Worm (Caenorhabditis elegans) whole organism, early embryonic: ENCODE results near the gene bcl-11.
A peak's percentile ranks its signal among the peaks of the same experiment; 100 is the strongest.

Experiments used
- B0310.2 ChIP-seq: sonication (generic microtip); optimal IDR thresholded peaks from 2 replicates; lab custom pipeline; 2016; ENCODE audit warnings: mild to moderate bottlenecking, missing genetic modification characterization, missing compliant biosample characterization
- F13C5.2 ChIP-seq: sonication (generic microtip); optimal IDR thresholded peaks from 2 replicates; lab custom pipeline; 2017; ENCODE audit warnings: mild to moderate bottlenecking, missing genetic modification characterization, inconsistent platforms, missing compliant biosample characterization
- aly-1 ChIP-seq: sonication (generic microtip); optimal IDR thresholded peaks from 2 replicates; lab custom pipeline; 2016; ENCODE audit warnings: missing genetic modification characterization, missing compliant biosample characterization
- ama-1 ChIP-seq: fragments of 150-350 bp; optimal IDR thresholded peaks from 2 replicates; lab custom pipeline; 2014
- ceh-13 ChIP-seq: fragments of 200-800 bp; sonication (Bioruptor generic); optimal IDR thresholded peaks from 2 replicates; lab custom pipeline; 2018; ENCODE audit warnings: mild to moderate bottlenecking, missing genetic modification characterization, missing compliant biosample characterization
- ceh-36 ChIP-seq: sonication (generic microtip); optimal IDR thresholded peaks from 2 replicates; lab custom pipeline; 2016; ENCODE audit warnings: missing genetic modification characterization, inconsistent platforms, missing compliant biosample characterization
- ets-7 ChIP-seq: sonication (generic microtip); optimal IDR thresholded peaks from 2 replicates; lab custom pipeline; 2016; ENCODE audit warnings: missing genotype, missing genetic modification characterization, missing compliant biosample characterization
- flt-1 ChIP-seq: fragments of 200-800 bp; sonication (Bioruptor generic); IDR thresholded peaks from 2 replicates; pipeline ENCODE4 v1.3.6; 2022; ENCODE audit warnings: missing genetic modification characterization, missing compliant biosample characterization
- hmbx-1 ChIP-seq: sonication (generic microtip); optimal IDR thresholded peaks from 2 replicates; lab custom pipeline; 2016; ENCODE audit warnings: mild to moderate bottlenecking, missing genetic modification characterization, missing compliant biosample characterization
- hmg-4 ChIP-seq: fragments of 200-800 bp; sonication (Bioruptor generic); optimal IDR thresholded peaks from 2 replicates; lab custom pipeline; 2018; ENCODE audit warnings: mild to moderate bottlenecking, missing genetic modification characterization, missing compliant biosample characterization
- hnd-1 ChIP-seq: sonication (generic microtip); optimal IDR thresholded peaks from 2 replicates; lab custom pipeline; 2016; ENCODE audit warnings: missing genetic modification characterization, missing compliant biosample characterization
- pes-1 ChIP-seq: fragments of 200-800 bp; sonication (Bioruptor generic); IDR thresholded peaks from 2 replicates; pipeline ENCODE4 v1.3.6; 2022; ENCODE audit warnings: missing genetic modification reagents, missing genetic modification characterization, missing compliant biosample characterization
- scrt-1 ChIP-seq: fragments of 200-800 bp; sonication (Bioruptor generic); IDR thresholded peaks from 2 replicates; pipeline ENCODE4 v1.3.6; 2022; ENCODE audit warnings: missing genetic modification characterization, missing compliant biosample characterization
- sea-1 ChIP-seq: fragments of 200-800 bp; sonication (Bioruptor generic); conservative IDR thresholded peaks from 2 replicates; pipeline ENCODE4 v1.3.6; 2022; ENCODE audit warnings: missing genetic modification characterization, missing compliant biosample characterization
- tbx-11 ChIP-seq: fragments of 200-800 bp; sonication (Bioruptor generic); IDR thresholded peaks from 2 replicates; pipeline ENCODE4 v1.3.6; 2022; ENCODE audit warnings: missing genetic modification characterization, missing compliant biosample characterization
- tbx-37 ChIP-seq: fragments of 200-800 bp; sonication (Bioruptor generic); conservative IDR thresholded peaks from 2 replicates; pipeline ENCODE4 v1.3.6; 2022; ENCODE audit warnings: missing genetic modification reagents, missing genetic modification characterization, missing compliant biosample characterization
- tra-4 ChIP-seq: sonication (generic microtip); optimal IDR thresholded peaks from 2 replicates; lab custom pipeline; 2017; ENCODE audit warnings: missing genetic modification characterization, missing compliant biosample characterization

The bcl-11 gene

ce11 chrV:6336108-6336507 is 19.7 kb upstream of the bcl-11 start, which contains the start of gene T28C12.6:
Gene T28C12.6 (minus strand): TSS chrV:6336119.
- no peak for TF ChIP-seq tbx-37
- TF ChIP-seq scrt-1 (GFP tag; lab: Robert Waterston, UW): no peak
- no peak for TF ChIP-seq F13C5.2
- TF ChIP-seq ets-7 (tag; lab: Kevin White, UChicago): no peak
- no peak for TF ChIP-seq aly-1 (tag; lab: Kevin White, UChicago)
- no peak for TF ChIP-seq ceh-36 (tag; lab: Kevin White, UChicago)

DNA sequence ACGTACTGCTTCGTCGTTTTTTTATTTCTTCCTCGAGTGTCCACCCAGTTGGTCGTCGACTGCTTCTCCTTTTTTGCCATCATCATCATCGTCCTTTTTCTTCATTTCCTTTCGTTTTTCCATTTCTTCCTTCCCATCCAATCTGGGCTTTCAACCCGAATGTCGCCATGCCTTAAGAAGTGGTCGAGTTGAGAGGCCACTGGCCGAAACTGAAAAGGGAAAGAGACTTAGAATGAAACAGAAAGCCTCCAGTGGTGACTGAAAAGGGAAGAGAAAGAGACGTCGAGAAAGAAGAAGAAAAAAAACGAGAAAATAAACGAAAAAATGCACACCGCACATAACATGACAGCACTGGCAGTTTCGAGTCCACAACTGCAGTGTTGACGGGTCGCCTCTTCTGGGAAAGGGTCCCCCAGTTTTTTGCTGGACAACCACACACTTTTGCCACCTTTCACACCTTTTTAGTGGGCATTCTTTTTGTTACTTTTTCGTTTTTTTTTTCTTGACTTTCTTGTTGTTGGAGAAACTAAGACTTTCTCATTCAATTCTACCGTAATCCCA is 14.7 kb upstream of the bcl-11 start:
- no peak for TF ChIP-seq sea-1 (GFP tag; lab: Robert Waterston, UW)
- no peak for TF ChIP-seq hnd-1 (tag; lab: Kevin White, UChicago)
- no peak for TF ChIP-seq ama-1 (lab: Kevin White, UChicago)
- no peak for TF ChIP-seq tra-4 (tag; lab: Kevin White, UChicago)
- no peak for TF ChIP-seq tbx-37
- no peak for TF ChIP-seq B0310.2 (tag; lab: Kevin White, UChicago)
- no peak for TF ChIP-seq hmg-4 (GFP tag; lab: Kevin White, UChicago)
- no peak for TF ChIP-seq ceh-36 (tag; lab: Kevin White, UChicago)
- TF ChIP-seq pes-1: no peak

ce11 chrV:6342502-6342901 is 13.3 kb upstream of the bcl-11 start:
- TF ChIP-seq B0310.2 (tag; lab: Kevin White, UChicago) (no peak), hnd-1 (tag; lab: Kevin White, UChicago) (no peak), flt-1 (no peak), F13C5.2 (no peak), scrt-1 (GFP tag; lab: Robert Waterston, UW) (no peak), tbx-37 (no peak)

DNA sequence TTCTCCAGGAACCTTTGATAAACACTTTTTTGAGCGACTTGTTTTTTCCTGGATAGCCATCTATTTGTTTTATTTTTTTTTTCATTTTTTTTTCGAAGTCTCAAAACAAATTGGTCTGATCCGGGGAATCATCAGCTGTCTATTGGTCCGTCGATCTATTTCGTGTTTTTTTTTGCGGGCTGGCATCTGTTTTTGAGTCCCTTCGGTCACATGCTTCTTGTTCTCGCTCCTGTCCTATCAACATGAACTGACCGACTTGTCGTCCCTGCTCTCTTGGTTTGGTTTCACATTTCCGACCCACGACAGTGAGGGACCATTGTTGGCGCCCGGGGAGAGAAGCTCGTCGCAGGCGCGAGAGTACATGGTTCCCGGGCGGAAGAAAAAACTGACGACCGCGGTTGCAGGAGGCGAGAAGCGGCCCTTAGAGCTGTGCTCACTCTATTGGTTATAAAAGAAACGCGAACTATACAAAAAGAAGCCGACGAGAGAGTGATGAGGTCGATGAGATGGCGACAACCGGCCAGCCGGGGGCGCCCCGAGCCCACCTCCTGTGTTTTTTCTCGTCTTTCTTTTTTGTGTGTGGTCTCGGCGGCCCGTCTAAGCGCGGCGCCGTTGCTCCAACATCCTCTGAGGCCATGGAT is 11.2 kb upstream of the bcl-11 start:
- TF ChIP-seq sea-1 (GFP tag; lab: Robert Waterston, UW) (no peak), flt-1 (no peak), hnd-1 (tag; lab: Kevin White, UChicago) (no peak), tbx-37 (no peak), aly-1 (tag; lab: Kevin White, UChicago) (peak; percentile 20)

ce11 chrV:6346043-6346618 is 9.7 kb upstream of the bcl-11 start:
- no peak for TF ChIP-seq F13C5.2
- no peak for TF ChIP-seq hnd-1 (tag; lab: Kevin White, UChicago)
- TF ChIP-seq ceh-36 (tag; lab: Kevin White, UChicago): no peak
- no peak for TF ChIP-seq hmbx-1 (tag; lab: Kevin White, UChicago)
- no peak for TF ChIP-seq tra-4 (tag; lab: Kevin White, UChicago)
- no peak for TF ChIP-seq ama-1 (lab: Kevin White, UChicago)
- no peak for TF ChIP-seq tbx-37
- no peak for TF ChIP-seq pes-1
- TF ChIP-seq scrt-1 (GFP tag; lab: Robert Waterston, UW): no peak
- no peak for TF ChIP-seq B0310.2 (tag; lab: Kevin White, UChicago)
- TF ChIP-seq sea-1 (GFP tag; lab: Robert Waterston, UW): no peak
- no peak for TF ChIP-seq ets-7 (tag; lab: Kevin White, UChicago)
- TF ChIP-seq aly-1 (tag; lab: Kevin White, UChicago): no peak

DNA sequence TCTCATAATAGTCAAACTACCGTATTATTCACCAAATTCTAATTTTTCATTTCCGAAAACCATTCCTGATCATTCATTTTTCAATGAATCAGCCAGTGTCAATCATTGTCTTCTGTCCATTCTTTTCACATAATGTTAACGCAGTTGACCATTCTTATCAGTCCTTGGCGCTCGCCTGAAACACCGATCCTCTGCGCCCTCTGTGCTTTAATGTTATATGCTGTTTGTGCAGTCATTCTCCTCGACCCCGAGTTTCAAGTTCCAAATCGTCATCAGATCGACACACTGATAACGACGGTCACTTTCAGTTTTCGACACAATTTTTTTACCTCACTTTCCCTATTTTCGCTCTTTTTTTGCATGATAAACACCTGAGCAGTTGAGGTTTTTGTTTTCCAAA is 8.9 kb upstream of the bcl-11 start:
- no peak for TF ChIP-seq ets-7 (tag; lab: Kevin White, UChicago)
- TF ChIP-seq hnd-1 (tag; lab: Kevin White, UChicago): no peak
- no peak for TF ChIP-seq pes-1

- no peak for TF ChIP-seq ceh-36 (tag; lab: Kevin White, UChicago)
- TF ChIP-seq pes-1: no peak
- TF ChIP-seq B0310.2 (tag; lab: Kevin White, UChicago): no peak
- no peak for TF ChIP-seq hmg-4 (GFP tag; lab: Kevin White, UChicago)
- no peak for TF ChIP-seq tbx-37
- no peak for TF ChIP-seq tbx-11 (GFP tag; lab: Robert Waterston, UW)
- no peak for TF ChIP-seq F13C5.2
- no peak for TF ChIP-seq ceh-13
- no peak for TF ChIP-seq ets-7 (tag; lab: Kevin White, UChicago)
- no peak for TF ChIP-seq hmbx-1 (tag; lab: Kevin White, UChicago)
- TF ChIP-seq scrt-1 (GFP tag; lab: Robert Waterston, UW): no peak
- TF ChIP-seq flt-1: no peak
- no peak for TF ChIP-seq ama-1 (lab: Kevin White, UChicago)
- no peak for TF ChIP-seq sea-1 (GFP tag; lab: Robert Waterston, UW)
- no peak for TF ChIP-seq tra-4 (tag; lab: Kevin White, UChicago)
- TF ChIP-seq aly-1 (tag; lab: Kevin White, UChicago): no peak
- TF ChIP-seq hnd-1 (tag; lab: Kevin White, UChicago): no peak
Observed at ce11 chrV:6348133-6348532, 7.7 kb upstream of the bcl-11 start.

DNA sequence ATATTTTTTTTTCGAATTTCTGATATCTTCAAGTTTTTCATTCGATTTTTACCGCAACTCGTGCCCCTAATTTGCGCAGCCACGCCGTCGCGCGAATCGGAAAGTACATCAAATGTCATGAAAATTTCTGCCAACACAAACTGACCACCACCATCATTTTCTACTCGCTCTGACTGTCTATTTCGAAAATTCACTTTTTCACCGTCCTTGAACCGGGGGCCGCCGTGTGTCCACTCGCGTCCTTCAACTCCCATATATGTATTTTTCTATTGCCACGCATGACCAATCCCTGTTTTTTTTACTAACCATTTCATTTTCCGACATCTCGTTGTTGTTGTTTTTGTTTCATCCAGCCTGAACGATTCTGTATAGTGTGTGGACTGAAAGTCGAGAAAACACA is 6.2 kb upstream of the bcl-11 start:
- TF ChIP-seq F13C5.2 (no peak), scrt-1 (GFP tag; lab: Robert Waterston, UW) (no peak), ceh-36 (tag; lab: Kevin White, UChicago) (no peak), tbx-37 (no peak), hmg-4 (GFP tag; lab: Kevin White, UChicago) (no peak), B0310.2 (tag; lab: Kevin White, UChicago) (no peak), sea-1 (GFP tag; lab: Robert Waterston, UW) (no peak), pes-1 (no peak), hnd-1 (tag; lab: Kevin White, UChicago) (no peak), flt-1 (no peak), aly-1 (tag; lab: Kevin White, UChicago) (no peak), ets-7 (tag; lab: Kevin White, UChicago) (no peak), ama-1 (lab: Kevin White, UChicago) (no peak), hmbx-1 (tag; lab: Kevin White, UChicago) (no peak)
